Fruit fly (Drosophila melanogaster) whole organism: Measurements from ENCODE around the gene Mcr.

Experiments
- CG8478 ChIP-seq: fragments of >200 bp; optimal IDR thresholded peaks from 2 replicates; lab custom pipeline; 2018; ENCODE audit warnings: inconsistent platforms
- Dll ChIP-seq: fragments of >200 bp; optimal IDR thresholded peaks from 2 replicates; lab custom pipeline; 2017
- EcR ChIP-seq, 2 experiments: fragments of >200 bp; optimal IDR thresholded peaks; 2 replicates each; lab custom pipeline; 2017; ENCODE audit warnings: missing biosample characterization in 2 of 2, missing genetic modification characterization in 2 of 2, missing genetic modification reagents in 2 of 2
- pan ChIP-seq: fragments of >200 bp; optimal IDR thresholded peaks from 2 replicates; lab custom pipeline; 2017
- psq ChIP-seq: fragments of >200 bp; optimal IDR thresholded peaks from 2 replicates; lab custom pipeline; 2017
- usp ChIP-seq: fragments of >200 bp; optimal IDR thresholded peaks from 2 replicates; lab custom pipeline; 2017; ENCODE audit warnings: missing biosample characterization, missing genetic modification characterization, mixed read lengths

DNA sequence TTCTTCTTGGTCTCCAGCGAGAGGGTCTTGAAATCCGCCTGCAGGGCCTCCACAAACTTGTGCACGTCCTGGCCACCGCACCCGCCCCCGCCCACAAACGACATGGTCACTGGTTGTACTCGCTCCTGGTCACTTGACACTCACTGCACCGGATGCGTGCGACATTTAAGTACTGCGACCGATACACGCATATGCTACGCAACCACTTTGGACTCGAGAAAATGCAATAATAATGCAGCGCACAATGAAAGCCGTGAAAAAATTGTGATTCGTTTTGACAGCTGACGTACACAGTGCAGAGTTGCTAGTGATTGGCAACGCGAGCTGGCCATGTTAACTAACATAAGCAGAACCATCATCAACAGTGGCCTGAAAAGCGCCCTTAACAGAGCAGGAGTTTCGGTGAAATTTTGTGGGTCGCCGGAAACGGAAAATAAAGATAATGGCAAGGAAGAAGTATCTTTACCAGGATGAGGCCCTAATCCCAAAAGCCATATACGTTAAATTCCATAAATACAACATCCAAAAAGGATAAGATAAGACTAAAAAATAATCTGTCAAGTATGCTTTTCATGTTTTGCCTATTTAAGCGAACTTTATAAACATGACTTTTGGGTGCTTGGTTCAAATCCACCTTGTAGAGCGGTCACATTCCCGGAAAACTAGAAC is 41.1 kb upstream of the Mcr start, which contains the start of the genes mon2 and CG8673:
- TF ChIP-seq psq (lab: Kevin White, UChicago) (no peak), CG8478 (no peak), pan (lab: Kevin White, UChicago) (no peak), Dll (lab: Kevin White, UChicago) (no peak), usp (no peak), EcR (GFP tag; optimal IDR thresholded peaks at IDR 0.05; lab: Kevin White, UChicago) (no peak)
